Worm (Caenorhabditis elegans) whole organism, L3 larva: ENCODE measurements around the gene pudl-1.

Experiments used
- fkh-2 ChIP-seq: fragments of 150-350 bp; optimal IDR thresholded peaks from 2 replicates; lab custom pipeline; 2014; ENCODE audit warnings: missing biosample characterization, missing genetic modification reagents, missing genetic modification characterization
- nhr-28 ChIP-seq: fragments of 150-350 bp; optimal IDR thresholded peaks from 2 replicates; lab custom pipeline; 2014; ENCODE audit warnings: missing biosample characterization, missing genetic modification characterization
- nhr-77 ChIP-seq: fragments of 150-350 bp; optimal IDR thresholded peaks from 2 replicates; lab custom pipeline; 2014; ENCODE audit warnings: missing biosample characterization, missing genetic modification characterization
- sea-2 ChIP-seq: fragments of 150-350 bp; sonication (generic microtip); optimal IDR thresholded peaks from 4 replicates; lab custom pipeline; 2014; ENCODE audit warnings: missing biosample characterization, missing genetic modification reagents, missing genetic modification characterization
- skn-1 ChIP-seq: fragments of 150-350 bp; optimal IDR thresholded peaks from 2 replicates; lab custom pipeline; 2014; ENCODE audit warnings: missing biosample characterization, missing genetic modification characterization
- tbx-2 ChIP-seq: sonication (generic microtip); optimal IDR thresholded peaks from 2 replicates; lab custom pipeline; 2016; ENCODE audit warnings: mild to moderate bottlenecking, missing genetic modification characterization, missing compliant biosample characterization
- ztf-4 ChIP-seq: fragments of 150-350 bp; optimal IDR thresholded peaks from 2 replicates; lab custom pipeline; 2014; ENCODE audit warnings: missing biosample characterization, missing genetic modification characterization

ce11 chrIV:2835364-2835763 is 2.7 kb downstream of the pudl-1 start, which contains the start of gene clec-82:
- TF ChIP-seq skn-1 (tag; lab: Kevin White, UChicago): no peak
- TF ChIP-seq nhr-77 (tag; lab: Kevin White, UChicago): no peak
- TF ChIP-seq nhr-28 (tag; lab: Kevin White, UChicago): no peak
- TF ChIP-seq ztf-4 (tag; lab: Kevin White, UChicago): no peak
- no peak for TF ChIP-seq tbx-2 (tag; lab: Kevin White, UChicago)
- TF ChIP-seq fkh-2 (tag; lab: Kevin White, UChicago): no peak
- TF ChIP-seq sea-2: no peak
